Fruit fly (Drosophila melanogaster) whole organism, embryonic: Measurements from ENCODE around the gene mod.

ENCODE experiments used
- ATbp ChIP-seq: fragments of 200-800 bp; sonication (Bioruptor generic); optimal IDR thresholded peaks from 2 replicates; lab custom pipeline; 2017; ENCODE audit warnings: missing biosample characterization, mild to moderate bottlenecking, missing genetic modification characterization, missing genetic modification reagents
- BEAF-32 ChIP-seq: fragments of 200-800 bp; sonication (Bioruptor generic); optimal IDR thresholded peaks from 3 replicates; lab custom pipeline; 2017; ENCODE audit warnings: missing biosample characterization, missing genetic modification characterization, mild to moderate bottlenecking, moderate library complexity, missing genetic modification reagents
- Blimp-1 ChIP-seq: fragments of 200-800 bp; sonication (Bioruptor generic); optimal IDR thresholded peaks from 3 replicates; lab custom pipeline; 2018; ENCODE audit warnings: missing biosample characterization, missing genetic modification characterization, mild to moderate bottlenecking, moderate library complexity, missing genetic modification reagents
- CG10565 ChIP-seq: fragments of 200-800 bp; sonication (Bioruptor generic); optimal IDR thresholded peaks from 3 replicates; lab custom pipeline; 2016; ENCODE audit warnings: missing biosample characterization, mild to moderate bottlenecking, missing genetic modification characterization
- CG11504 ChIP-seq: fragments of 200-800 bp; sonication (Bioruptor generic); optimal IDR thresholded peaks from 3 replicates; lab custom pipeline; 2019; ENCODE audit warnings: missing biosample characterization, mild to moderate bottlenecking, missing genetic modification characterization, moderate library complexity
- CG1602 ChIP-seq: fragments of 200-800 bp; sonication (Bioruptor generic); optimal IDR thresholded peaks from 3 replicates; lab custom pipeline; 2016; ENCODE audit warnings: missing biosample characterization, missing genetic modification characterization
- CG17359 ChIP-seq: fragments of 200-800 bp; sonication (Bioruptor generic); optimal IDR thresholded peaks from 3 replicates; lab custom pipeline; 2018; ENCODE audit warnings: missing biosample characterization, mild to moderate bottlenecking, missing genetic modification characterization, moderate library complexity
- CG17361 ChIP-seq: fragments of 200-800 bp; sonication (Bioruptor generic); IDR thresholded peaks from 3 replicates; pipeline ENCODE4 v1.3.6; 2022; ENCODE audit warnings: missing biosample characterization, missing genetic modification characterization
- CG2199 ChIP-seq: fragments of 200-800 bp; sonication (Bioruptor generic); IDR thresholded peaks from 3 replicates; pipeline ENCODE4 v1.3.6; 2022; ENCODE audit warnings: missing biosample characterization, missing genetic modification characterization
- CG2678 ChIP-seq: fragments of 200-800 bp; sonication (Bioruptor generic); optimal IDR thresholded peaks from 3 replicates; lab custom pipeline; 2019; ENCODE audit warnings: missing biosample characterization, mild to moderate bottlenecking, missing genetic modification characterization, moderate library complexity
- CG30403 ChIP-seq: fragments of 200-800 bp; sonication (Bioruptor generic); optimal IDR thresholded peaks from 3 replicates; lab custom pipeline; 2016; ENCODE audit warnings: missing biosample characterization, missing genetic modification characterization
- CG31441 ChIP-seq: fragments of 200-800 bp; sonication (Bioruptor generic); IDR thresholded peaks from 2 replicates; pipeline ENCODE4 v1.3.6; 2022; ENCODE audit warnings: missing biosample characterization, missing genetic modification characterization
- CG3407 ChIP-seq: fragments of 200-800 bp; sonication (Bioruptor generic); optimal IDR thresholded peaks from 2 replicates; lab custom pipeline; 2018; ENCODE audit warnings: missing biosample characterization, mild to moderate bottlenecking, missing genetic modification characterization
- CG7839 ChIP-seq: fragments of 200-800 bp; sonication (Bioruptor generic); optimal IDR thresholded peaks from 3 replicates; lab custom pipeline; 2018; ENCODE audit warnings: missing biosample characterization, mild to moderate bottlenecking, missing genetic modification characterization, moderate library complexity
- D19B ChIP-seq: fragments of 200-800 bp; sonication (Bioruptor generic); optimal IDR thresholded peaks from 2 replicates; lab custom pipeline; 2017; ENCODE audit warnings: missing biosample characterization, mild to moderate bottlenecking, missing genetic modification characterization
- Ets65A ChIP-seq: fragments of 200-800 bp; sonication (Bioruptor generic); peaks from one replicate; lab custom pipeline; 2016; ENCODE audit warnings: missing biosample characterization, missing genetic modification characterization
- Gug ChIP-seq: fragments of 200-800 bp; sonication (Bioruptor generic); IDR thresholded peaks from 4 replicates; pipeline ENCODE4 v1.3.6; 2022; ENCODE audit warnings: missing biosample characterization, missing genetic modification characterization
- Oli ChIP-seq: fragments of 200-800 bp; sonication (Bioruptor generic); optimal IDR thresholded peaks from 2 replicates; lab custom pipeline; 2018; ENCODE audit warnings: missing biosample characterization, mild to moderate bottlenecking, missing genetic modification characterization, moderate library complexity
- Pdp1 ChIP-seq, 2 experiments: fragments of 200-800 bp; sonication (Bioruptor generic); optimal IDR thresholded peaks; 3 replicates each; lab custom pipeline; 2016; ENCODE audit warnings: missing biosample characterization in 2 of 2, missing genetic modification characterization in 2 of 2, mild to moderate bottlenecking in 1 of 2, moderate library complexity in 1 of 2
- Sox100B ChIP-seq: fragments of 200-800 bp; sonication (Bioruptor generic); optimal IDR thresholded peaks from 3 replicates; lab custom pipeline; 2018; ENCODE audit warnings: missing biosample characterization, mild to moderate bottlenecking, missing genetic modification characterization
- Sry-β ChIP-seq: fragments of 200-800 bp; sonication (Bioruptor generic); optimal IDR thresholded peaks from 2 replicates; lab custom pipeline; 2018; ENCODE audit warnings: missing biosample characterization, mild to moderate bottlenecking, missing genetic modification characterization, moderate library complexity
- Vsx1 ChIP-seq: fragments of 200-800 bp; sonication (Bioruptor generic); optimal IDR thresholded peaks from 2 replicates; lab custom pipeline; 2017; ENCODE audit warnings: missing biosample characterization, mild to moderate bottlenecking, missing genetic modification characterization, missing genetic modification reagents
- Xbp1 ChIP-seq: fragments of 200-800 bp; sonication (Bioruptor generic); optimal IDR thresholded peaks from 3 replicates; lab custom pipeline; 2016; ENCODE audit warnings: missing biosample characterization, mild to moderate bottlenecking, missing genetic modification characterization
- Xrp1 ChIP-seq: fragments of 200-800 bp; sonication (Bioruptor generic); IDR thresholded peaks from 2 replicates; pipeline ENCODE4 v1.3.6; 2022; ENCODE audit warnings: missing biosample characterization, missing genetic modification characterization
- ap ChIP-seq: fragments of 200-800 bp; sonication (Bioruptor generic); IDR thresholded peaks from 2 replicates; pipeline ENCODE4 v1.3.6; 2022; ENCODE audit warnings: missing biosample characterization, missing genetic modification characterization
- bsh ChIP-seq, 2 experiments: fragments of 200-800 bp; sonication (Bioruptor generic); optimal IDR thresholded peaks; 2 replicates each; lab custom pipeline; 2017 to 2018; ENCODE audit warnings: mild to moderate bottlenecking in 2 of 2, missing biosample characterization in 2 of 2, missing genetic modification characterization in 2 of 2, moderate library complexity in 1 of 2
- chn ChIP-seq: fragments of 200-800 bp; sonication (Bioruptor generic); optimal IDR thresholded peaks from 2 replicates; lab custom pipeline; 2016; ENCODE audit warnings: missing biosample characterization, missing genetic modification characterization
- ci ChIP-seq: fragments of 200-800 bp; sonication (Bioruptor generic); IDR thresholded peaks from 3 replicates; pipeline ENCODE4 v1.3.6; 2022; ENCODE audit warnings: missing biosample characterization, missing genetic modification characterization
- dmrt99B ChIP-seq: fragments of 200-800 bp; sonication (Bioruptor generic); optimal IDR thresholded peaks from 2 replicates; lab custom pipeline; 2018; ENCODE audit warnings: missing biosample characterization, mild to moderate bottlenecking, missing genetic modification characterization, moderate library complexity
- esg ChIP-seq: fragments of 200-800 bp; sonication (Bioruptor generic); conservative IDR thresholded peaks from 2 replicates; pipeline ENCODE4 v1.3.6; 2022; ENCODE audit warnings: missing biosample characterization, missing genetic modification characterization
- eve ChIP-seq, 2 experiments: fragments of >200 bp; optimal IDR thresholded peaks; 2 replicates each; lab custom pipeline; 2017; ENCODE audit warnings: missing biosample characterization in 2 of 2, missing genetic modification characterization in 2 of 2
- gsb-n ChIP-seq: fragments of 200-800 bp; sonication (Bioruptor generic); optimal IDR thresholded peaks from 3 replicates; lab custom pipeline; 2018; ENCODE audit warnings: missing biosample characterization, mild to moderate bottlenecking, missing genetic modification characterization
- ind ChIP-seq: fragments of 200-800 bp; sonication (Bioruptor generic); optimal IDR thresholded peaks from 3 replicates; lab custom pipeline; 2016; ENCODE audit warnings: missing biosample characterization, missing genetic modification characterization
- lab ChIP-seq: fragments of 200-800 bp; sonication (Bioruptor generic); optimal IDR thresholded peaks from 3 replicates; lab custom pipeline; 2017; ENCODE audit warnings: missing biosample characterization, missing genetic modification characterization, mild to moderate bottlenecking, moderate library complexity, missing genetic modification reagents
- org-1 ChIP-seq: fragments of 200-800 bp; sonication (Bioruptor generic); optimal IDR thresholded peaks from 2 replicates; lab custom pipeline; 2017; ENCODE audit warnings: missing biosample characterization, missing genetic modification characterization
- row ChIP-seq: fragments of 200-800 bp; sonication (Bioruptor generic); IDR thresholded peaks from 3 replicates; pipeline ENCODE4 v1.3.6; 2022; ENCODE audit warnings: missing biosample characterization, missing genetic modification characterization
- sens ChIP-seq: fragments of 200-800 bp; sonication (Bioruptor generic); peaks from one replicate; lab custom pipeline; 2016; ENCODE audit warnings: missing biosample characterization, missing genetic modification characterization
- sisA ChIP-seq: fragments of 200-800 bp; sonication (Bioruptor generic); IDR thresholded peaks from 2 replicates; pipeline ENCODE4 v1.3.6; 2022; ENCODE audit warnings: missing biosample characterization, missing genetic modification characterization
- tgo ChIP-seq: fragments of 200-800 bp; sonication (Bioruptor generic); IDR thresholded peaks from 3 replicates; pipeline ENCODE4 v1.3.6; 2022; ENCODE audit warnings: missing biosample characterization, missing genetic modification characterization
- trem ChIP-seq: fragments of 200-800 bp; optimal IDR thresholded peaks from 3 replicates; lab custom pipeline; 2019; ENCODE audit warnings: missing biosample characterization, mild to moderate bottlenecking, missing genetic modification characterization, moderate library complexity
- unpg ChIP-seq: fragments of 200-800 bp; sonication (Bioruptor generic); optimal IDR thresholded peaks from 3 replicates; lab custom pipeline; 2018; ENCODE audit warnings: missing biosample characterization, mild to moderate bottlenecking, missing genetic modification characterization, moderate library complexity
- vvl ChIP-seq: fragments of 200-800 bp; sonication (Bioruptor generic); IDR thresholded peaks from 2 replicates; pipeline ENCODE4 v1.3.6; 2022; ENCODE audit warnings: missing biosample characterization, missing genetic modification characterization
- yki ChIP-seq: fragments of >200 bp; optimal IDR thresholded peaks from 3 replicates; lab custom pipeline; 2018

Gene mod

dm6 chr3R:32032885-32033284 is 19.0 kb upstream of the mod start (continued):
- TF ChIP-seq Blimp-1 (GFP tag; lab: Kevin White, UChicago) (peak; percentile 11), sens (GFP tag; lab: Kevin White, UChicago) (peak; percentile 79), sisA (GFP tag; lab: Robert Waterston, UW) (peak; percentile 49; the same call in 1 of the 2 replicates), ATbp (peak; percentile 8), lab (peak; percentile 20), CG31441 (GFP tag; lab: Robert Waterston, UW) (0 out of 2 replicates have a peak, but pooled peaks have one; percentile 14), CG17361 (0 out of 3 replicates have a peak, but pooled peaks have one; percentile 26), Xrp1 (GFP tag; lab: Robert Waterston, UW) (peak; percentile 58), bsh (GFP tag; optimal IDR thresholded peaks at IDR 0.05; lab: Kevin White, UChicago) (peak in 1 of 2 experiments; percentile 24), gsb-n (peak; percentile 14), ind (peak; percentile 24), CG17359 (tag; lab: Kevin White, UChicago) (peak; percentile 33), ap (peak; percentile 33; the same call in 1 of the 2 replicates), CG7839 (tag; lab: Kevin White, UChicago) (peak; percentile 27), Vsx1 (no peak), chn (GFP tag; lab: Kevin White, UChicago) (peak; percentile 12), ci (GFP tag; lab: Robert Waterston, UW) (0 out of 3 replicates have a peak, but pooled peaks have one; percentile 22), Sry-β (GFP tag; lab: Kevin White, UChicago) (no peak), D19B (GFP tag; lab: Kevin White, UChicago) (no peak), tgo (GFP tag; lab: Robert Waterston, UW) (0 out of 3 replicates have a peak, but pooled peaks have one; percentile 40), Xbp1 (GFP tag; lab: Kevin White, UChicago) (peak; percentile 27), CG2678 (tag; lab: Kevin White, UChicago) (peak; percentile 4), CG3407 (peak; percentile 3), BEAF-32 (GFP tag; lab: Kevin White, UChicago) (no peak), vvl (GFP tag; lab: Robert Waterston, UW) (0 out of 2 replicates have a peak, but pooled peaks have one; percentile 24), CG2199 (GFP tag; lab: Robert Waterston, UW) (0 out of 3 replicates have a peak, but pooled peaks have one; percentile 39), dmrt99B (peak; percentile 46), Pdp1 (GFP tag; optimal IDR thresholded peaks at IDR 0.05; lab: Kevin White, UChicago) (peak in 1 of 2 experiments; percentile 25), CG10565 (GFP tag; lab: Kevin White, UChicago) (no peak), org-1 (GFP tag; lab: Kevin White, UChicago) (no peak), Oli (tag; lab: Kevin White, UChicago) (peak; percentile 14), yki (no peak), esg (GFP tag; lab: Robert Waterston, UW) (0 out of 2 replicates have a peak, but pooled peaks have one; percentile 7), CG11504 (peak; percentile 51), CG1602 (GFP tag; lab: Kevin White, UChicago) (peak; percentile 13), Sox100B (peak; percentile 12), Ets65A (GFP tag; lab: Kevin White, UChicago) (peak; percentile 85), Gug (GFP tag; lab: Robert Waterston, UW) (peak; percentile 32; the same call in 2 of the 4 replicates), eve (GFP tag; optimal IDR thresholded peaks at IDR 0.05; lab: Kevin White, UChicago) (peak in 1 of 2 experiments; percentile 52), row (GFP tag; lab: Robert Waterston, UW) (peak; percentile 50; the same call in 2 of the 3 replicates), CG30403 (GFP tag; lab: Kevin White, UChicago) (peak; percentile 38), unpg (GFP tag; lab: Kevin White, UChicago) (peak; percentile 30), trem (tag; lab: Kevin White, UChicago) (no peak)
